Fruit fly (Drosophila melanogaster): ENCODE results near the gene Tspo.

Gene Tspo

dm6 chr2L:520331-521000 is 38.9 kb upstream of the Tspo start (continued):
- TF ChIP-seq CG12744 (GFP tag; optimal IDR thresholded peaks at IDR 0.05) (peak; percentile 81), CG11696 (GFP tag; IDR thresholded peaks at IDR 0.05) (0 out of 2 replicates have a peak, but pooled peaks have one; percentile 38), al (GFP tag; IDR thresholded peaks at IDR 0.05) (no peak), CG11723 (GFP tag; optimal IDR thresholded peaks at IDR 0.05) (peak; percentile 72), CG6791 (GFP tag; IDR thresholded peaks at IDR 0.05; ENCODE audit: partially characterized antibody) (no peak), pros (GFP tag; optimal IDR thresholded peaks at IDR 0.05) (no peak), CG5245 (GFP tag; optimal IDR thresholded peaks at IDR 0.05) (peak; percentile 81), Fer3 (tag; optimal IDR thresholded peaks at IDR 0.05) (peak; percentile 63), D19A (tag; optimal IDR thresholded peaks at IDR 0.05) (peak; percentile 91), Lim3 (GFP tag; IDR thresholded peaks at IDR 0.05) (peak; percentile 65; the same call in 1 of the 2 replicates), CG3065 (GFP tag; optimal IDR thresholded peaks at IDR 0.05) (peak; percentile 60), CG10654 (GFP tag; optimal IDR thresholded peaks at IDR 0.05) (peak; percentile 80), disco-r (GFP tag; optimal IDR thresholded peaks at IDR 0.05) (peak; percentile 75), CG18476 (GFP tag; optimal IDR thresholded peaks at IDR 0.05) (peak; percentile 87), CG7839 (tag; optimal IDR thresholded peaks at IDR 0.05) (peak; percentile 92), CG15479 (GFP tag; optimal IDR thresholded peaks at IDR 0.05) (no peak), phol (tag; optimal IDR thresholded peaks at IDR 0.05) (peak; percentile 86), CG32772 (GFP tag; IDR thresholded peaks at IDR 0.05) (peak; percentile 73), abd-A (tag; optimal IDR thresholded peaks at IDR 0.05) (no peak), ems (GFP tag; optimal IDR thresholded peaks at IDR 0.05) (peak; percentile 86), ase (GFP tag; IDR thresholded peaks at IDR 0.05) (peak; percentile 88), pho (GFP tag; optimal IDR thresholded peaks at IDR 0.05) (peak; percentile 60), CG32532 (GFP tag; IDR thresholded peaks at IDR 0.05) (peak; percentile 53), trem (tag; optimal IDR thresholded peaks at IDR 0.05) (peak; percentile 57), Ssrp (tag; optimal IDR thresholded peaks at IDR 0.05) (peak; percentile 90), odd (GFP tag; optimal IDR thresholded peaks at IDR 0.05) (peak; percentile 66), slp2 (GFP tag; optimal IDR thresholded peaks at IDR 0.05) (peak; percentile 64), zf30C (GFP tag; optimal IDR thresholded peaks at IDR 0.05) (peak; percentile 78), TFAM (GFP tag; optimal IDR thresholded peaks at IDR 0.05) (peak; percentile 7), CoRest (tag; optimal IDR thresholded peaks at IDR 0.05) (peak; percentile 91), Adf1 (GFP tag; IDR thresholded peaks at IDR 0.05) (0 out of 2 replicates have a peak, but pooled peaks have one; percentile 10), CG30403 (GFP tag; optimal IDR thresholded peaks at IDR 0.05) (peak; percentile 89), CG8765 (GFP tag; IDR thresholded peaks at IDR 0.05) (peak; percentile 38; the same call in 1 of the 2 replicates), fu2 (GFP tag; optimal IDR thresholded peaks at IDR 0.05) (peak; percentile 27), usp (GFP tag; optimal IDR thresholded peaks at IDR 0.05) (no peak), ftz-f1 (GFP tag; optimal IDR thresholded peaks at IDR 0.05) (no peak), inv (GFP tag; IDR thresholded peaks at IDR 0.05; ENCODE audit: partially characterized antibody) (no peak), CG10543 (GFP tag; optimal IDR thresholded peaks at IDR 0.05) (no peak), Sin3A (optimal IDR thresholded peaks at IDR 0.05) (no peak), Usf (GFP tag; optimal IDR thresholded peaks at IDR 0.05) (peak; percentile 54), CG11085 (GFP tag; IDR thresholded peaks at IDR 0.05) (peak; percentile 52; the same call in 1 of the 2 replicates), maf-S (GFP tag; optimal IDR thresholded peaks at IDR 0.05) (peak; percentile 82), CG4328 (GFP tag; optimal IDR thresholded peaks at IDR 0.05) (no peak), CG5953 (GFP tag; IDR thresholded peaks at IDR 0.05) (peak; percentile 90), Antp (GFP tag; optimal IDR thresholded peaks at IDR 0.05) (peak; percentile 83), CG13624 (GFP tag; optimal IDR thresholded peaks at IDR 0.05) (peak; percentile 71), jing (GFP tag; optimal IDR thresholded peaks at IDR 0.05) (peak; percentile 89), Hsf (GFP tag; optimal IDR thresholded peaks at IDR 0.05) (peak; percentile 85), seq (GFP tag; IDR thresholded peaks at IDR 0.05) (peak; percentile 85), CG14710 (tag; optimal IDR thresholded peaks at IDR 0.05) (peak; percentile 68)
